Fruit fly (Drosophila melanogaster) whole organism, embryonic: ENCODE results near the gene Gas8.

Experiments
- Bgb ChIP-seq: fragments of 200-800 bp; sonication (Bioruptor generic); IDR thresholded peaks from 2 replicates; pipeline ENCODE4 v1.3.6; 2022; ENCODE audit warnings: missing biosample characterization, missing genetic modification characterization; ENCODE audit not compliant: partially characterized antibody
- CG1024 ChIP-seq: fragments of 200-800 bp; sonication (Bioruptor generic); IDR thresholded peaks from 2 replicates; pipeline ENCODE4 v1.3.6; 2022; ENCODE audit warnings: missing biosample characterization, missing genetic modification characterization
- CG10431 ChIP-seq: fragments of 200-800 bp; sonication (Bioruptor generic); optimal IDR thresholded peaks from 3 replicates; lab custom pipeline; 2018; ENCODE audit warnings: missing biosample characterization, mild to moderate bottlenecking, missing genetic modification characterization
- CG12769 ChIP-seq: fragments of 200-800 bp; sonication (Bioruptor generic); optimal IDR thresholded peaks from 2 replicates; lab custom pipeline; 2019; ENCODE audit warnings: missing biosample characterization, mild to moderate bottlenecking, missing genetic modification characterization, moderate library complexity
- CG13624 ChIP-seq: fragments of 200-800 bp; sonication (Bioruptor generic); optimal IDR thresholded peaks from 2 replicates; lab custom pipeline; 2016; ENCODE audit warnings: missing biosample characterization, missing genetic modification characterization
- CG13894 ChIP-seq: fragments of 200-800 bp; sonication (Bioruptor generic); optimal IDR thresholded peaks from 3 replicates; lab custom pipeline; 2018; ENCODE audit warnings: missing biosample characterization, mild to moderate bottlenecking, missing genetic modification characterization, moderate library complexity
- CG15073 ChIP-seq: fragments of 200-800 bp; sonication (Bioruptor generic); optimal IDR thresholded peaks from 2 replicates; lab custom pipeline; 2016; ENCODE audit warnings: missing biosample characterization, missing genetic modification characterization
- CG1529 ChIP-seq: fragments of 200-800 bp; sonication (Bioruptor generic); optimal IDR thresholded peaks from 3 replicates; lab custom pipeline; 2018; ENCODE audit warnings: missing biosample characterization, missing genetic modification characterization
- CG15601 ChIP-seq: fragments of 200-800 bp; sonication (Bioruptor generic); optimal IDR thresholded peaks from 3 replicates; lab custom pipeline; 2019; ENCODE audit warnings: missing biosample characterization, mild to moderate bottlenecking, missing genetic modification characterization, moderate library complexity
- CG16813 ChIP-seq: fragments of 200-800 bp; sonication (Bioruptor generic); IDR thresholded peaks from 3 replicates; pipeline ENCODE4 v1.3.6; 2022; ENCODE audit warnings: missing biosample characterization, missing genetic modification characterization; ENCODE audit not compliant: partially characterized antibody
- CG2199 ChIP-seq: fragments of 200-800 bp; sonication (Bioruptor generic); IDR thresholded peaks from 3 replicates; pipeline ENCODE4 v1.3.6; 2022; ENCODE audit warnings: missing biosample characterization, missing genetic modification characterization
- CG31388 ChIP-seq: fragments of 200-800 bp; sonication (Bioruptor generic); optimal IDR thresholded peaks from 2 replicates; lab custom pipeline; 2016; ENCODE audit warnings: missing biosample characterization, missing genetic modification characterization
- CG4360 ChIP-seq: fragments of 200-800 bp; sonication (Bioruptor generic); IDR thresholded peaks from 2 replicates; pipeline ENCODE4 v1.3.6; 2022; ENCODE audit warnings: missing biosample characterization, missing genetic modification characterization
- CG4424 ChIP-seq: fragments of 200-800 bp; sonication (Bioruptor generic); optimal IDR thresholded peaks from 3 replicates; lab custom pipeline; 2016; ENCODE audit warnings: missing biosample characterization, missing genetic modification characterization
- CG5180 ChIP-seq: fragments of 200-800 bp; sonication (Bioruptor generic); optimal IDR thresholded peaks from 3 replicates; lab custom pipeline; 2017; ENCODE audit warnings: missing biosample characterization, missing genetic modification characterization, mild to moderate bottlenecking, moderate library complexity, missing genetic modification reagents
- CG5245 ChIP-seq: fragments of 200-800 bp; sonication (Bioruptor generic); optimal IDR thresholded peaks from 3 replicates; lab custom pipeline; 2016; ENCODE audit warnings: missing biosample characterization, missing genetic modification characterization
- CG7271 ChIP-seq: fragments of 200-800 bp; sonication (Bioruptor generic); optimal IDR thresholded peaks from 2 replicates; lab custom pipeline; 2018; ENCODE audit warnings: missing biosample characterization, mild to moderate bottlenecking, missing genetic modification characterization, moderate library complexity
- CG7357 ChIP-seq: fragments of 200-800 bp; sonication (Bioruptor generic); IDR thresholded peaks from 3 replicates; pipeline ENCODE4 v1.3.6; 2022; ENCODE audit warnings: missing biosample characterization, missing genetic modification characterization
- CG7372 ChIP-seq: fragments of 200-800 bp; sonication (Bioruptor generic); IDR thresholded peaks from 2 replicates; pipeline ENCODE4 v1.3.6; 2022; ENCODE audit warnings: missing biosample characterization, missing genetic modification characterization
- CG7928 ChIP-seq: fragments of 200-800 bp; sonication (Bioruptor generic); optimal IDR thresholded peaks from 2 replicates; lab custom pipeline; 2017; ENCODE audit warnings: missing biosample characterization, mild to moderate bottlenecking, missing genetic modification characterization
- CTCF ChIP-seq: fragments of 200-800 bp; sonication (Bioruptor generic); optimal IDR thresholded peaks from 2 replicates; lab custom pipeline; 2017; ENCODE audit warnings: missing biosample characterization, mild to moderate bottlenecking, missing genetic modification characterization, moderate library complexity
- Dfd ChIP-seq, 2 experiments: fragments of >200 bp; optimal IDR thresholded peaks; 2 replicates each; lab custom pipeline; 2017; ENCODE audit warnings: missing biosample characterization in 2 of 2, missing genetic modification characterization in 2 of 2
- Hr51 ChIP-seq, 2 experiments: fragments of 200-800 bp; sonication (Bioruptor generic); optimal IDR thresholded peaks; 2 replicates in 1 of 2; 3 replicates in 1 of 2; lab custom pipeline; 2016 to 2018; ENCODE audit warnings: missing biosample characterization in 2 of 2, missing genetic modification characterization in 2 of 2, mild to moderate bottlenecking in 1 of 2, moderate library complexity in 1 of 2
- Meics ChIP-seq: fragments of 200-800 bp; sonication (Bioruptor generic); optimal IDR thresholded peaks from 2 replicates; lab custom pipeline; 2017; ENCODE audit warnings: missing biosample characterization, mild to moderate bottlenecking, missing genetic modification characterization
- Nf-YB ChIP-seq: fragments of 200-800 bp; sonication (Bioruptor generic); optimal IDR thresholded peaks from 3 replicates; lab custom pipeline; 2019; ENCODE audit warnings: missing biosample characterization, mild to moderate bottlenecking, missing genetic modification characterization, moderate library complexity
- ac ChIP-seq: fragments of 200-800 bp; sonication (Bioruptor generic); optimal IDR thresholded peaks from 3 replicates; lab custom pipeline; 2017; ENCODE audit warnings: missing biosample characterization, mild to moderate bottlenecking, missing genetic modification characterization
- ato ChIP-seq: fragments of 200-800 bp; sonication (Bioruptor generic); IDR thresholded peaks from 2 replicates; pipeline ENCODE4 v1.3.6; 2022; ENCODE audit warnings: missing biosample characterization, missing genetic modification characterization; ENCODE audit not compliant: partially characterized antibody
- cg ChIP-seq: fragments of 200-800 bp; sonication (Bioruptor generic); optimal IDR thresholded peaks from 3 replicates; lab custom pipeline; 2019; ENCODE audit warnings: missing biosample characterization, mild to moderate bottlenecking, missing genetic modification characterization, moderate library complexity
- chn ChIP-seq: fragments of 200-800 bp; sonication (Bioruptor generic); optimal IDR thresholded peaks from 2 replicates; lab custom pipeline; 2016; ENCODE audit warnings: missing biosample characterization, missing genetic modification characterization
- dmrt11E ChIP-seq: fragments of 200-800 bp; sonication (Bioruptor generic); optimal IDR thresholded peaks from 3 replicates; lab custom pipeline; 2018; ENCODE audit warnings: missing biosample characterization, mild to moderate bottlenecking, missing genetic modification characterization, moderate library complexity
- fu2 ChIP-seq: fragments of 200-800 bp; sonication (Bioruptor generic); optimal IDR thresholded peaks from 2 replicates; lab custom pipeline; 2016; ENCODE audit warnings: missing biosample characterization, missing genetic modification characterization
- gcm2 ChIP-seq: fragments of 200-800 bp; sonication (Bioruptor generic); optimal IDR thresholded peaks from 2 replicates; lab custom pipeline; 2016; ENCODE audit warnings: missing biosample characterization, missing genetic modification characterization
- hkb ChIP-seq, 2 experiments: fragments of 200-800 bp in 1 of 2; fragments of >200 bp in 1 of 2; sonication (Bioruptor generic) in 1 of 2; IDR thresholded peaks in 1 of 2; optimal IDR thresholded peaks in 1 of 2; 2 replicates each; pipeline versions ENCODE4 v1.3.6 to Lab custom; 2017 to 2022; ENCODE audit warnings: missing biosample characterization in 1 of 2, missing genetic modification characterization in 1 of 2
- nerfin-1 ChIP-seq: fragments of 200-800 bp; sonication (Bioruptor generic); optimal IDR thresholded peaks from 3 replicates; lab custom pipeline; 2019; ENCODE audit warnings: missing biosample characterization, mild to moderate bottlenecking, missing genetic modification characterization, moderate library complexity
- nerfin-2 ChIP-seq: fragments of 200-800 bp; sonication (Bioruptor generic); IDR thresholded peaks from 2 replicates; pipeline ENCODE4 v1.3.6; 2022; ENCODE audit warnings: missing biosample characterization, missing genetic modification characterization; ENCODE audit not compliant: partially characterized antibody
- pfk ChIP-seq: fragments of 200-800 bp; sonication (Bioruptor generic); optimal IDR thresholded peaks from 2 replicates; lab custom pipeline; 2018; ENCODE audit warnings: missing biosample characterization, mild to moderate bottlenecking, missing genetic modification characterization, moderate library complexity
- prd ChIP-seq, 3 experiments: fragments of >200 bp in 2 of 3; fragments of 200-800 bp in 1 of 3; sonication (Bioruptor generic) in 1 of 3; optimal IDR thresholded peaks in 2 of 3; IDR thresholded peaks in 1 of 3; 2 replicates in 2 of 3; 3 replicates in 1 of 3; pipeline versions ENCODE4 v1.3.6 to Lab custom; 2017 to 2022; ENCODE audit warnings: missing biosample characterization in 1 of 3, missing genetic modification characterization in 1 of 3
- run ChIP-seq: fragments of 200-800 bp; sonication (Bioruptor generic); optimal IDR thresholded peaks from 3 replicates; lab custom pipeline; 2018; ENCODE audit warnings: missing biosample characterization, mild to moderate bottlenecking, missing genetic modification characterization
- ssp ChIP-seq: fragments of 200-800 bp; sonication (Bioruptor generic); IDR thresholded peaks from 2 replicates; pipeline ENCODE4 v1.3.6; 2022; ENCODE audit warnings: missing biosample characterization, missing genetic modification characterization
- tup ChIP-seq: fragments of 200-800 bp; sonication (Bioruptor generic); optimal IDR thresholded peaks from 2 replicates; lab custom pipeline; 2016; ENCODE audit warnings: missing biosample characterization, mild to moderate bottlenecking, missing genetic modification characterization, moderate library complexity
- vnd ChIP-seq: fragments of 200-800 bp; sonication (Bioruptor generic); IDR thresholded peaks from 3 replicates; pipeline ENCODE4 v1.3.6; 2022; ENCODE audit warnings: missing biosample characterization, missing genetic modification characterization; ENCODE audit not compliant: partially characterized antibody
- vvl ChIP-seq: fragments of 200-800 bp; sonication (Bioruptor generic); IDR thresholded peaks from 2 replicates; pipeline ENCODE4 v1.3.6; 2022; ENCODE audit warnings: missing biosample characterization, missing genetic modification characterization
- wek ChIP-seq: fragments of 200-800 bp; sonication (Bioruptor generic); optimal IDR thresholded peaks from 3 replicates; lab custom pipeline; 2018; ENCODE audit warnings: missing biosample characterization, mild to moderate bottlenecking, missing genetic modification characterization, moderate library complexity
- wor ChIP-seq: fragments of 200-800 bp; sonication (Bioruptor generic); IDR thresholded peaks from 2 replicates; pipeline ENCODE4 v1.3.6; 2022; ENCODE audit warnings: missing biosample characterization, missing genetic modification characterization
- zfh2 ChIP-seq: fragments of 200-800 bp; sonication (Bioruptor generic); optimal IDR thresholded peaks from 2 replicates; lab custom pipeline; 2016; ENCODE audit warnings: missing biosample characterization, missing genetic modification characterization

The Gas8 gene

DNA sequence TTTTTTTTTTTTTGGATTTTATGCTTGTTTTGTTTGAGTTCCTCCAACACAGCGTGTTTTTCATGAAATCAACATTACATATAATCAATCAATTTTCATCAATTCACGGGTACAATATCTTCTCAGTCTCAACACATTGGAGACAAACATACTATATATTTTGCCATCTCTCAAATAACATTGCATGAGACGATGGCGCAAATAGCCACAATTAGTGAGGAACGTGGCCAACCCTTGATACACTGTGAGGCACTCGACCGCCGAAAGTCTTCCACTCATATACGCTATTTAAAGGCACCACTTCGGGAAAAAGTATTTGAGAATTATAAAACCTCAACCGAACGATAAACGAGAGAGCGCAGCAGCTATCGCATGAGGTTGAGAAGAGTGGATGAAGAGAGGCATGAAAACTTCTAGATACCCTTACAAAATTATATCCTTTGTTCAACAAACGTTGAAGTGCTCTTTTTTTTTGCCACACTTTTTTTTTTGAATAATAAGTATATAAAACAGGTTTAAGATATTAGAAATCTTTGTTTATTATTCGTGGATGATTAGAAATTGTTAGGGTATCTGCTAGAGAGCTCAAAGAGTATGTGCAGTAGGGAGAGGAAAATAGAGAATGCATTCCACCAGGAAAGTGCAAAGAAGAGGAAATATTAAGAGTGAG lies 41.3 kb upstream of the Gas8 start (continued):
- TF ChIP-seq CG16813 (GFP tag; lab: Robert Waterston, UW) (peak; percentile 61), nerfin-1 (tag; lab: Kevin White, UChicago) (peak; percentile 84), wor (GFP tag; lab: Robert Waterston, UW) (peak; percentile 93), CG1529 (GFP tag; lab: Kevin White, UChicago) (peak; percentile 89), prd (optimal IDR thresholded peaks at IDR 0.05; lab: Kevin White, UChicago) (no peak), prd (GFP tag; IDR thresholded peaks at IDR 0.05; lab: Robert Waterston, UW) (peak; percentile 89), CG13894 (no peak), CG7271 (tag; lab: Kevin White, UChicago) (no peak), CG10431 (GFP tag; lab: Kevin White, UChicago) (peak; percentile 68), CG15601 (tag; lab: Kevin White, UChicago) (peak; percentile 93), gcm2 (GFP tag; lab: Kevin White, UChicago) (peak; percentile 35), CG13624 (GFP tag; lab: Kevin White, UChicago) (no peak), fu2 (GFP tag; lab: Kevin White, UChicago) (no peak), CG1024 (GFP tag; lab: Robert Waterston, UW) (peak; percentile 82), CG7928 (GFP tag; lab: Kevin White, UChicago) (no peak), CG15073 (GFP tag; lab: Kevin White, UChicago) (peak; percentile 17), pfk (no peak), cg (GFP tag; lab: Kevin White, UChicago) (no peak), zfh2 (GFP tag; lab: Kevin White, UChicago) (no peak), nerfin-2 (GFP tag; lab: Robert Waterston, UW) (peak; percentile 58), hkb (optimal IDR thresholded peaks at IDR 0.05; lab: Kevin White, UChicago) (no peak), hkb (GFP tag; IDR thresholded peaks at IDR 0.05; lab: Robert Waterston, UW) (peak; percentile 93), ac (GFP tag; lab: Kevin White, UChicago) (peak; percentile 36), ssp (peak; percentile 66), run (tag; lab: Kevin White, UChicago) (peak; percentile 79), Dfd (GFP tag; optimal IDR thresholded peaks at IDR 0.05; lab: Kevin White, UChicago) (no peak), wek (GFP tag; lab: Kevin White, UChicago) (no peak), dmrt11E (peak; percentile 92), chn (GFP tag; lab: Kevin White, UChicago) (peak; percentile 81), CG12769 (peak; percentile 18), CG4360 (no peak), ato (GFP tag; lab: Robert Waterston, UW) (no peak), Hr51 (GFP tag; optimal IDR thresholded peaks at IDR 0.05; lab: Kevin White, UChicago) (peak in 1 of 2 experiments; percentile 91), vvl (GFP tag; lab: Robert Waterston, UW) (peak; percentile 92), Meics (GFP tag; lab: Kevin White, UChicago) (peak; percentile 64), Bgb (peak; percentile 58; the same call in 1 of the 2 replicates), CG31388 (peak; percentile 60), CG4424 (peak; percentile 79), CG5180 (GFP tag; lab: Kevin White, UChicago) (peak; percentile 61), CG7357 (GFP tag; lab: Robert Waterston, UW) (peak; percentile 52; the same call in 1 of the 3 replicates), Nf-YB (peak; percentile 70), CTCF (GFP tag; lab: Kevin White, UChicago) (peak; percentile 2), CG7372 (0 out of 2 replicates have a peak, but pooled peaks have one; percentile 20), CG2199 (GFP tag; lab: Robert Waterston, UW) (0 out of 3 replicates have a peak, but pooled peaks have one; percentile 80), tup (no peak), vnd (GFP tag; lab: Robert Waterston, UW) (peak; percentile 20; the same call in 1 of the 3 replicates), CG5245 (GFP tag; lab: Kevin White, UChicago) (peak; percentile 77)
